Fruit fly (Drosophila melanogaster) whole organism, wandering third instar larva: ENCODE measurements around the gene CG34348.
A peak's percentile ranks its signal among the peaks of the same experiment; 100 is the strongest.

ENCODE experiments used
- Abd-B ChIP-seq: fragments of >200 bp; optimal IDR thresholded peaks from 2 replicates; lab custom pipeline; 2017; ENCODE audit warnings: missing biosample characterization, missing genetic modification characterization
- Dfd ChIP-seq: fragments of >200 bp; optimal IDR thresholded peaks from 2 replicates; lab custom pipeline; 2017; ENCODE audit warnings: missing biosample characterization, missing genetic modification characterization
- N ChIP-seq: fragments of >200 bp; optimal IDR thresholded peaks from 2 replicates; lab custom pipeline; 2018; ENCODE audit warnings: missing biosample characterization, missing external identifiers, missing genetic modification characterization
- OdsH ChIP-seq: fragments of 200-800 bp; sonication (Bioruptor generic); optimal IDR thresholded peaks from 2 replicates; lab custom pipeline; 2016; ENCODE audit warnings: missing biosample characterization, mild to moderate bottlenecking, missing genetic modification characterization
- Vsx2 ChIP-seq: fragments of 200-300, 225-300 bp; sonication (Bioruptor generic); optimal IDR thresholded peaks from 2 replicates; lab custom pipeline; 2018; ENCODE audit warnings: missing biosample characterization, missing genetic modification characterization; ENCODE audit not compliant: partially characterized antibody
- brk ChIP-seq: fragments of 200-800 bp; sonication (Bioruptor generic); optimal IDR thresholded peaks from 2 replicates; lab custom pipeline; 2016; ENCODE audit warnings: missing biosample characterization, mild to moderate bottlenecking, missing genetic modification characterization
- h ChIP-seq: fragments of 200-800 bp; sonication (Bioruptor generic); optimal IDR thresholded peaks from 3 replicates; lab custom pipeline; 2016; ENCODE audit warnings: missing biosample characterization, mild to moderate bottlenecking, missing genetic modification characterization
- psq ChIP-seq: fragments of 200-800 bp; sonication (Bioruptor generic); optimal IDR thresholded peaks from 3 replicates; lab custom pipeline; 2017; ENCODE audit warnings: missing biosample characterization, mild to moderate bottlenecking, missing genetic modification characterization, moderate library complexity
- sage ChIP-seq: fragments of 200-800 bp; sonication (Bioruptor generic); optimal IDR thresholded peaks from 2 replicates; lab custom pipeline; 2016; ENCODE audit warnings: missing biosample characterization, mild to moderate bottlenecking, missing genetic modification characterization
- usp ChIP-seq: fragments of >200 bp; optimal IDR thresholded peaks from 2 replicates; lab custom pipeline; 2017; ENCODE audit warnings: missing biosample characterization, missing genetic modification characterization

DNA sequence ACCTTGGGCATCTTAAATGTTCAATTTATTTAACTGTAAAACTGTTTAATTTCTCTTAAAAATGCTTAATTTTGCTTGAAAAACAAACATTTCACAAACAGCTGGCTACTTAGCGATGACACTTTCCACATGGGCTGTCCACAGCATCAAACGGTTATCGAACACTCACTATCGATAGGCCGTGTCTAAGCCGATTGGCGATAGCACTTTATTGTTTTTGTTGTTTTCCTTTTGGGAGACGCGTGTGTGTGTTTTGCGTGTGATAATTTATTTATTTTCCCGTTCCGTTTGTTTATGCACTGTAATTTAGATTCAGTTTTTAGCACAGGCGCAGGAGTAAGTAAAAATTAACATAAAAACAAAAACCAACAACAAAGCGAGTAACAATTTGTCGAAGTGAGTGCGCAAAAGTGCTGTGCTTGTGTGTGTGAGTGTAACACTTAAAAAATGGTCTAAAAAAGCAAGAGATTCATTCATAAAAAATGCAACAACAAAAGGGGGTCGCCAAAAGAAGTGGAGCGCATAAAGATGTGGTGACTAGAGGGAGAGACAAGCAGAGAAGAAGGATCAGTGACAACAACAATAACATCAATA is 14.4 kb upstream of the CG34348 start, which contains the start of gene Gapvd1:
- peak; percentile 26 for TF ChIP-seq h (GFP tag; lab: Kevin White, UChicago)
- TF ChIP-seq psq (GFP tag; lab: Kevin White, UChicago): no peak
- TF ChIP-seq sage (GFP tag; lab: Kevin White, UChicago): no peak
- TF ChIP-seq Dfd (GFP tag; lab: Kevin White, UChicago): no peak
- TF ChIP-seq N: no peak
- TF ChIP-seq OdsH: no peak
- no peak for TF ChIP-seq Abd-B (GFP tag; lab: Kevin White, UChicago)
- no peak for TF ChIP-seq Vsx2 (GFP tag; lab: Kevin White, UChicago)
- TF ChIP-seq usp (GFP tag; lab: Kevin White, UChicago): no peak
- no peak for TF ChIP-seq brk (GFP tag; lab: Kevin White, UChicago)
